Fruit fly (Drosophila melanogaster): ENCODE data around the gene dsf.

DNA sequence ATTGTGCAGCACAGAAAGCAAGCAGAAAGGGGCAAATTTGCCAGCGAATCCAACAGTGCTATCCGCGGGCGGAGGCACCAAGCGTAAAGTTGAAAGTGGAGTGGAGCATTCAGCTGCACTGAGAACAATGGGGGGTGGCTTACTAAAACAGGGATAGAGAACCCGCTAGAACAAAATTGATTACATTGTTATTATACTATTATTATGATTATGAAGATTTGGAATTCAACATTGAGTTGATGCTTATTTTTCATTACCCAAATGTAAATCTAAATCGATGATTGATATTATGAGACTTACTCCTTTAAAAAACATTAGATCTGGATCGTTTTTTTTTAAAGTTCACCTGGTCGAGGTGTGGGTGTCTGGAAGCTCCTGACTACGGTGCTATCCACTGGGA is 24.2 kb upstream of the dsf start:
- TF ChIP-seq CTCF (optimal IDR thresholded peaks at IDR 0.05) (no peak), CG8478 (optimal IDR thresholded peaks at IDR 0.05) (no peak)
